Fruit fly (Drosophila melanogaster) whole organism, prepupa: ENCODE results near the gene pros.

Experiments used
- Blimp-1 ChIP-seq: fragments of 200-800 bp; sonication (Bioruptor generic); optimal IDR thresholded peaks from 3 replicates; lab custom pipeline; 2017; ENCODE audit warnings: missing biosample characterization, missing genetic modification characterization, mild to moderate bottlenecking, moderate library complexity, missing genetic modification reagents
- CG10631 ChIP-seq: fragments of 200-800 bp; sonication (Bioruptor generic); optimal IDR thresholded peaks from 2 replicates; lab custom pipeline; 2016; ENCODE audit warnings: missing biosample characterization, missing genetic modification characterization
- CG1621 ChIP-seq: fragments of 200-800 bp; sonication (Bioruptor generic); optimal IDR thresholded peaks from 3 replicates; lab custom pipeline; 2018; ENCODE audit warnings: missing biosample characterization, mild to moderate bottlenecking, missing genetic modification characterization
- CG3032 ChIP-seq: fragments of 200-800 bp; optimal IDR thresholded peaks from 2 replicates; lab custom pipeline; 2019; ENCODE audit warnings: missing biosample characterization, mild to moderate bottlenecking, missing genetic modification characterization, moderate library complexity
- CG32006 ChIP-seq: fragments of 200-800 bp; sonication (Bioruptor generic); optimal IDR thresholded peaks from 3 replicates; lab custom pipeline; 2017; ENCODE audit warnings: missing biosample characterization, mild to moderate bottlenecking, missing genetic modification characterization
- CG34406 ChIP-seq: fragments of 200-800 bp; sonication (Bioruptor generic); optimal IDR thresholded peaks from 3 replicates; lab custom pipeline; 2016; ENCODE audit warnings: missing biosample characterization, missing genetic modification characterization
- CG6276 ChIP-seq: fragments of 200-800 bp; sonication (Bioruptor generic); optimal IDR thresholded peaks from 2 replicates; lab custom pipeline; 2017; ENCODE audit warnings: missing biosample characterization, mild to moderate bottlenecking, missing genetic modification characterization
- CG6792 ChIP-seq: fragments of 200-800 bp; sonication (Bioruptor generic); optimal IDR thresholded peaks from 3 replicates; lab custom pipeline; 2016; ENCODE audit warnings: missing biosample characterization, missing genetic modification characterization
- CG6808 ChIP-seq: fragments of 200-800 bp; sonication (Bioruptor generic); optimal IDR thresholded peaks from 3 replicates; lab custom pipeline; 2017; ENCODE audit warnings: missing biosample characterization, missing genetic modification characterization, mild to moderate bottlenecking, moderate library complexity, missing genetic modification reagents
- CG8119 ChIP-seq: fragments of 200-800 bp; sonication (Bioruptor generic); IDR thresholded peaks from 3 replicates; pipeline ENCODE4 v1.3.6; 2022; ENCODE audit warnings: missing biosample characterization, missing genetic modification characterization
- CG8319 ChIP-seq: fragments of 200-800 bp; sonication (Bioruptor generic); optimal IDR thresholded peaks from 3 replicates; lab custom pipeline; 2016; ENCODE audit warnings: missing biosample characterization, missing genetic modification characterization
- CG8632 ChIP-seq: fragments of 200-800 bp; sonication (Bioruptor generic); optimal IDR thresholded peaks from 3 replicates; lab custom pipeline; 2016; ENCODE audit warnings: missing biosample characterization, missing genetic modification characterization
- Eip93F ChIP-seq: fragments of 200-800 bp; sonication (Bioruptor generic); optimal IDR thresholded peaks from 2 replicates; lab custom pipeline; 2016; ENCODE audit warnings: missing biosample characterization, mild to moderate bottlenecking, missing genetic modification characterization
- Ets21C ChIP-seq: fragments of 200-800 bp; sonication (Bioruptor generic); optimal IDR thresholded peaks from 3 replicates; lab custom pipeline; 2016; ENCODE audit warnings: missing biosample characterization, missing genetic modification characterization
- Gug ChIP-seq: fragments of 200-800 bp; sonication (Bioruptor generic); IDR thresholded peaks from 2 replicates; pipeline ENCODE4 v1.3.6; 2022; ENCODE audit warnings: missing biosample characterization, missing genetic modification characterization
- Hr38 ChIP-seq: sonication (Bioruptor generic); optimal IDR thresholded peaks from 2 replicates; lab custom pipeline; 2016; ENCODE audit warnings: missing biosample characterization, missing genetic modification characterization
- Hr39 ChIP-seq: fragments of 200-800 bp; sonication (Bioruptor generic); optimal IDR thresholded peaks from 2 replicates; lab custom pipeline; 2016; ENCODE audit warnings: missing biosample characterization, missing genetic modification characterization
- Lpt ChIP-seq: fragments of 200-800 bp; sonication (Bioruptor generic); optimal IDR thresholded peaks from 3 replicates; lab custom pipeline; 2016; ENCODE audit warnings: missing biosample characterization, missing genetic modification characterization
- OdsH ChIP-seq: fragments of 200-800 bp; sonication (Bioruptor generic); optimal IDR thresholded peaks from 3 replicates; lab custom pipeline; 2016; ENCODE audit warnings: missing biosample characterization, missing genetic modification characterization
- Smox ChIP-seq: fragments of 200-800 bp; sonication (Bioruptor generic); optimal IDR thresholded peaks from 3 replicates; lab custom pipeline; 2016; ENCODE audit warnings: missing biosample characterization, missing genetic modification characterization
- Sox102F ChIP-seq: fragments of 200-800 bp; sonication (Bioruptor generic); optimal IDR thresholded peaks from 2 replicates; lab custom pipeline; 2016; ENCODE audit warnings: missing biosample characterization, mild to moderate bottlenecking, missing genetic modification characterization
- Sox14 ChIP-seq: fragments of 200-800 bp; sonication (Bioruptor generic); optimal IDR thresholded peaks from 3 replicates; lab custom pipeline; 2016; ENCODE audit warnings: missing biosample characterization, missing genetic modification characterization
- achi ChIP-seq: fragments of 200-800 bp; sonication (Bioruptor generic); optimal IDR thresholded peaks from 3 replicates; lab custom pipeline; 2016; ENCODE audit warnings: missing biosample characterization, missing genetic modification characterization
- acj6 ChIP-seq: fragments of 200-800 bp; sonication (Bioruptor generic); optimal IDR thresholded peaks from 3 replicates; lab custom pipeline; 2016; ENCODE audit warnings: missing biosample characterization, missing genetic modification characterization
- cyc ChIP-seq: fragments of 200-800 bp; sonication (Bioruptor generic); optimal IDR thresholded peaks from 3 replicates; lab custom pipeline; 2016; ENCODE audit warnings: missing biosample characterization, missing genetic modification characterization
- dac ChIP-seq: fragments of 200-800 bp; sonication (Bioruptor generic); optimal IDR thresholded peaks from 2 replicates; lab custom pipeline; 2017; ENCODE audit warnings: missing biosample characterization, mild to moderate bottlenecking, missing genetic modification characterization
- eg ChIP-seq: fragments of 200-800 bp; sonication (Bioruptor generic); IDR thresholded peaks from 3 replicates; pipeline ENCODE4 v1.3.6; 2022; ENCODE audit warnings: missing biosample characterization, missing genetic modification characterization
- fd59A ChIP-seq: fragments of 200-800 bp; sonication (Bioruptor generic); optimal IDR thresholded peaks from 2 replicates; lab custom pipeline; 2017; ENCODE audit warnings: missing biosample characterization, mild to moderate bottlenecking, missing genetic modification characterization, missing genetic modification reagents
- lz ChIP-seq: fragments of 200-800 bp; sonication (Bioruptor generic); optimal IDR thresholded peaks from 3 replicates; lab custom pipeline; 2016; ENCODE audit warnings: missing biosample characterization, missing genetic modification characterization
- pdm3 ChIP-seq: fragments of 200-800 bp; sonication (Bioruptor generic); optimal IDR thresholded peaks from 3 replicates; lab custom pipeline; 2016; ENCODE audit warnings: missing biosample characterization, missing genetic modification characterization
- salr ChIP-seq, 2 experiments: fragments of 200-800 bp; sonication (Bioruptor generic); optimal IDR thresholded peaks; 3 replicates each; lab custom pipeline; 2016 to 2018; ENCODE audit warnings: missing biosample characterization in 2 of 2, missing genetic modification characterization in 2 of 2, mild to moderate bottlenecking in 1 of 2
- spab ChIP-seq: fragments of 200-800 bp; sonication (Bioruptor generic); optimal IDR thresholded peaks from 2 replicates; lab custom pipeline; 2017; ENCODE audit warnings: missing biosample characterization, mild to moderate bottlenecking, missing genetic modification characterization, missing genetic modification reagents
- topi ChIP-seq: fragments of 200-800 bp; sonication (Bioruptor generic); optimal IDR thresholded peaks from 3 replicates; lab custom pipeline; 2016; ENCODE audit warnings: missing biosample characterization, missing genetic modification characterization
- vri ChIP-seq: fragments of 200-800 bp; sonication (Bioruptor generic); optimal IDR thresholded peaks from 3 replicates; lab custom pipeline; 2016; ENCODE audit warnings: missing biosample characterization, mild to moderate bottlenecking, missing genetic modification characterization

Gene pros

DNA sequence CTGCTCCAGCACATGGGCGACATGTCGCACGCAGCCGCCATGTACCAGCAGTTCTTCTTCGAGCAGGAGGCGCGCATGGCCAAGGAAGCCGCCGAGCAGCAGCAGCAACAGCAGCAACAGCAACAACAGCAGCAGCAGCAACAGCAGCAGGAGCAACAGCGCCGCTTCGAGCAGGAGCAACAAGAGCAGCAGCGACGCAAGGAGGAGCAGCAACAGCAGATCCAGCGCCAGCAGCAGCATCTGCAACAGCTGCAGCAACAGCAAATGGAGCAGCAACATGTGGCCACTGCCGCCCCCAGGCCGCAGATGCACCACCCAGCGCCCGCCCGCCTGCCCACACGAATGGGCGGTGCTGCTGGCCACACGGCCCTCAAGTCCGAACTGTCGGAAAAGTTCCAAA lies 46.9 kb downstream of the pros start:
- no peak for TF ChIP-seq Gug (GFP tag; lab: Robert Waterston, UW)
- TF ChIP-seq Hr38 (GFP tag; lab: Kevin White, UChicago), result no peak
- no peak for TF ChIP-seq Lpt
- no peak for TF ChIP-seq achi (GFP tag; lab: Kevin White, UChicago)
- TF ChIP-seq CG1621 (tag; lab: Kevin White, UChicago), result no peak
- TF ChIP-seq pdm3 (GFP tag; lab: Kevin White, UChicago), result no peak
- TF ChIP-seq CG32006 (GFP tag; lab: Kevin White, UChicago), result no peak
- no peak for TF ChIP-seq fd59A
- TF ChIP-seq Sox14 (GFP tag; lab: Kevin White, UChicago), result no peak
- TF ChIP-seq Eip93F (GFP tag; lab: Kevin White, UChicago), result no peak

DNA sequence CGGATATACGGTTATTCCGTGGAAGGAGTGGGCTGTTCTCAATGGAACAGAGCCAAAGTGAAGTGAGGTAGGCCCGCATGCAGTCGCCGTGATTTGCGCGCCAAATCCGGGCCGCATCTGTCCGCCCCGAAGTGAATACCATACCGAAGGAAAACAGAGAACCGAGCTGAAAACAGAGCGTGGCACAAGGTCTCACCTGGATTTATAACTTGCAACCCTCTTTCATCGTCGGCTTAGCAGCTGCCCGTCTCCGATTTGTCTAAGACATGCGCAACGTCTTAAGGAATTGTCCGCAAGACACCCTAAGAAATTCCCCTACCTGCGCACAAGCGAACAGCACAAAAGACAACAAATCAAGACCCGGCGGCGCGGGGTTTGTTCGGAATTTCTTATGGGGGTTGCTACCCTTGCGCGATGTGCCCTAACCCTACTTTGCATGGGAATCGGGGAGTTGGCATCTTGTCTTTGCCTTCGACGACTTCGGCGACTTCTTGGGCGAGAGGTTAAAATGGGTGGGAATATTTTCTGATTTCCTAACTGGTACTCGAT lies 50.4 kb downstream of the pros start:
- TF ChIP-seq CG32006 (GFP tag; lab: Kevin White, UChicago) (no peak), CG8119 (GFP tag; lab: Robert Waterston, UW) (no peak), Lpt (no peak), OdsH (GFP tag; lab: Kevin White, UChicago) (no peak), lz (GFP tag; lab: Kevin White, UChicago) (no peak), CG34406 (GFP tag; lab: Kevin White, UChicago) (no peak), Blimp-1 (GFP tag; lab: Kevin White, UChicago) (no peak), CG6276 (GFP tag; lab: Kevin White, UChicago) (no peak), Sox102F (GFP tag; lab: Kevin White, UChicago) (no peak), Eip93F (GFP tag; lab: Kevin White, UChicago) (no peak), CG8632 (GFP tag; lab: Kevin White, UChicago) (no peak), eg (GFP tag; lab: Robert Waterston, UW) (no peak), Ets21C (GFP tag; lab: Kevin White, UChicago) (no peak), cyc (GFP tag; lab: Kevin White, UChicago) (no peak), CG6792 (GFP tag; lab: Kevin White, UChicago) (no peak), pdm3 (GFP tag; lab: Kevin White, UChicago) (no peak), acj6 (no peak)

DNA sequence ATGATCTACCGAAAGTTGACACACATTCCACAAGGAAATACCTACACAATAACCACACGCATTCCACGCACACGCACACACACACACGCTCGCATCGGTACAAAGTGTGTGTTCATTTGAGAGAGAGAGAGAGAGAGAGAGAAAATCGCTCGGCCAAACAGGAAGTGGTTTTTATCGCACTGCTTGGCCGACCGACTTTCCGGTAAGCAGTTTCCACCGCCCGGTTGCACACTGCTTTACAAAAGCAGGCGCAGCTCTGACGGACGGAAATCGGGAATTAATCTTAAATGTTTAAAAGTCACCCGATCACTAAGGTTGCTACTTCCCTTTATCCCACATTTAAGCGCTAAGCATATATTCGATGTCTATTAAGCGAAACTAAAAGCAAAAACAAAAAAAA lies 64.5 kb downstream of the pros start:
- TF ChIP-seq CG8119 (GFP tag; lab: Robert Waterston, UW) (no peak), Lpt (no peak), CG10631 (no peak), salr (GFP tag; optimal IDR thresholded peaks at IDR 0.05; lab: Kevin White, UChicago) (no peak), lz (GFP tag; lab: Kevin White, UChicago) (no peak), CG1621 (tag; lab: Kevin White, UChicago) (no peak), vri (no peak), CG34406 (GFP tag; lab: Kevin White, UChicago) (no peak), CG6808 (GFP tag; lab: Kevin White, UChicago) (no peak), pdm3 (GFP tag; lab: Kevin White, UChicago) (no peak), Hr39 (GFP tag; lab: Kevin White, UChicago) (no peak), CG6792 (GFP tag; lab: Kevin White, UChicago) (no peak)

DNA sequence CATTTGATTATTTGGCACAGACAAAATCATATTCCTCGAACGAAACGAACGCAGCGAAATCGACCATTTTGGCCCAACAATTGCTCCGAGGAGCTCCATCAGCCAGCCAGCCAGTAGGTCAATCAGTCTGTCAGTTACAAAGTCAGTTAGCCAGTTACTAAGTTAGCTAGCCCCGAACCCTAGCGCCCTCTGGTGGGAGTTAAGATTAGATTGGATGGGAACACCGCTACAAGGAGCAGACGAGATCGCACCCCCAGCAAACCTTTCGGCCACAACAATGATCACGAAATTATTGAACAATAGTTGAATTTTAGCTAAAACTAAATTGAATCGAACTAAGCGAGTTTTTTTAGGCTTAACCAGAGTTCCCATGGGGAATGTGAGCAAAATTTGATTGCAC lies 65.6 kb downstream of the pros start:
- TF ChIP-seq CG1621 (tag; lab: Kevin White, UChicago), result no peak
- TF ChIP-seq CG3032, result no peak
- TF ChIP-seq CG6276 (GFP tag; lab: Kevin White, UChicago), result no peak
- no peak for TF ChIP-seq topi (GFP tag; lab: Kevin White, UChicago)
- no peak for TF ChIP-seq CG8632 (GFP tag; lab: Kevin White, UChicago)
- TF ChIP-seq CG8319 (GFP tag; lab: Kevin White, UChicago), result no peak
- no peak for TF ChIP-seq spab (GFP tag; lab: Kevin White, UChicago)
- no peak for TF ChIP-seq dac (GFP tag; lab: Kevin White, UChicago)
- no peak for TF ChIP-seq Smox (GFP tag; lab: Kevin White, UChicago)
- TF ChIP-seq Sox14 (GFP tag; lab: Kevin White, UChicago), result no peak
- no peak for TF ChIP-seq acj6
